Fruit fly (Drosophila melanogaster) whole organism, prepupa: ENCODE data around the gene EMC5.

ENCODE experiments used
- Blimp-1 ChIP-seq: fragments of 200-800 bp; sonication (Bioruptor generic); optimal IDR thresholded peaks from 3 replicates; lab custom pipeline; 2017; ENCODE audit warnings: missing biosample characterization, missing genetic modification characterization, mild to moderate bottlenecking, moderate library complexity, missing genetic modification reagents
- CG10631 ChIP-seq: fragments of 200-800 bp; sonication (Bioruptor generic); optimal IDR thresholded peaks from 2 replicates; lab custom pipeline; 2016; ENCODE audit warnings: missing biosample characterization, missing genetic modification characterization
- CG10669 ChIP-seq: fragments of 200-800 bp; sonication (Bioruptor generic); optimal IDR thresholded peaks from 3 replicates; lab custom pipeline; 2018; ENCODE audit warnings: missing biosample characterization, mild to moderate bottlenecking, missing genetic modification characterization, moderate library complexity
- CG11294 ChIP-seq: fragments of 200-800 bp; sonication (Bioruptor generic); IDR thresholded peaks from 2 replicates; pipeline ENCODE4 v1.3.6; 2022; ENCODE audit warnings: missing biosample characterization, missing genetic modification characterization
- CG11762 ChIP-seq: fragments of 200-800 bp; sonication (Bioruptor generic); optimal IDR thresholded peaks from 3 replicates; lab custom pipeline; 2016; ENCODE audit warnings: missing biosample characterization, missing genetic modification characterization; ENCODE audit not compliant: insufficient read depth
- CG11902 ChIP-seq: fragments of 200-800 bp; sonication (Bioruptor generic); optimal IDR thresholded peaks from 3 replicates; lab custom pipeline; 2016; ENCODE audit warnings: missing biosample characterization, missing genetic modification characterization
- CG1621 ChIP-seq: fragments of 200-800 bp; sonication (Bioruptor generic); optimal IDR thresholded peaks from 3 replicates; lab custom pipeline; 2018; ENCODE audit warnings: missing biosample characterization, mild to moderate bottlenecking, missing genetic modification characterization
- CG16779 ChIP-seq: fragments of 200-800 bp; sonication (Bioruptor generic); optimal IDR thresholded peaks from 3 replicates; lab custom pipeline; 2017; ENCODE audit warnings: missing biosample characterization, mild to moderate bottlenecking, missing genetic modification characterization
- CG3032 ChIP-seq: fragments of 200-800 bp; optimal IDR thresholded peaks from 2 replicates; lab custom pipeline; 2019; ENCODE audit warnings: missing biosample characterization, mild to moderate bottlenecking, missing genetic modification characterization, moderate library complexity
- CG31627 ChIP-seq: fragments of 200-800 bp; sonication (Bioruptor generic); optimal IDR thresholded peaks from 3 replicates; lab custom pipeline; 2016; ENCODE audit warnings: missing biosample characterization, missing genetic modification characterization
- CG32006 ChIP-seq: fragments of 200-800 bp; sonication (Bioruptor generic); optimal IDR thresholded peaks from 3 replicates; lab custom pipeline; 2017; ENCODE audit warnings: missing biosample characterization, mild to moderate bottlenecking, missing genetic modification characterization
- CG34406 ChIP-seq: fragments of 200-800 bp; sonication (Bioruptor generic); optimal IDR thresholded peaks from 3 replicates; lab custom pipeline; 2016; ENCODE audit warnings: missing biosample characterization, missing genetic modification characterization
- CG3919 ChIP-seq: fragments of 200-800 bp; sonication (Bioruptor generic); optimal IDR thresholded peaks from 3 replicates; lab custom pipeline; 2016; ENCODE audit warnings: missing biosample characterization, missing genetic modification characterization
- CG4318 ChIP-seq: fragments of 200-800 bp; sonication (Bioruptor generic); optimal IDR thresholded peaks from 3 replicates; lab custom pipeline; 2017; ENCODE audit warnings: missing biosample characterization, mild to moderate bottlenecking, missing genetic modification characterization
- CG6163 ChIP-seq: fragments of 200-800 bp; sonication (Bioruptor generic); IDR thresholded peaks from 3 replicates; pipeline ENCODE4 v1.3.6; 2022; ENCODE audit warnings: missing biosample characterization, missing genetic modification characterization
- CG6276 ChIP-seq: fragments of 200-800 bp; sonication (Bioruptor generic); optimal IDR thresholded peaks from 2 replicates; lab custom pipeline; 2017; ENCODE audit warnings: missing biosample characterization, mild to moderate bottlenecking, missing genetic modification characterization
- CG6808 ChIP-seq: fragments of 200-800 bp; sonication (Bioruptor generic); optimal IDR thresholded peaks from 3 replicates; lab custom pipeline; 2017; ENCODE audit warnings: missing biosample characterization, missing genetic modification characterization, mild to moderate bottlenecking, moderate library complexity, missing genetic modification reagents
- CG6854 ChIP-seq: fragments of 200-800 bp; sonication (Bioruptor generic); optimal IDR thresholded peaks from 2 replicates; lab custom pipeline; 2017; ENCODE audit warnings: missing biosample characterization, mild to moderate bottlenecking, missing genetic modification characterization
- CG7368 ChIP-seq: fragments of 200-800 bp; sonication (Bioruptor generic); optimal IDR thresholded peaks from 3 replicates; lab custom pipeline; 2016; ENCODE audit warnings: missing biosample characterization, missing genetic modification characterization
- CG8119 ChIP-seq: fragments of 200-800 bp; sonication (Bioruptor generic); IDR thresholded peaks from 3 replicates; pipeline ENCODE4 v1.3.6; 2022; ENCODE audit warnings: missing biosample characterization, missing genetic modification characterization
- CG8319 ChIP-seq: fragments of 200-800 bp; sonication (Bioruptor generic); optimal IDR thresholded peaks from 3 replicates; lab custom pipeline; 2016; ENCODE audit warnings: missing biosample characterization, missing genetic modification characterization
- Eip75B ChIP-seq: fragments of 200-800 bp; sonication (Bioruptor generic); optimal IDR thresholded peaks from 3 replicates; lab custom pipeline; 2016; ENCODE audit warnings: missing biosample characterization, missing genetic modification characterization
- Eip78C ChIP-seq: fragments of 200-800 bp; sonication (Bioruptor generic); peaks from one replicate; lab custom pipeline; 2016; ENCODE audit warnings: missing biosample characterization, missing genetic modification characterization
- Eip93F ChIP-seq: fragments of 200-800 bp; sonication (Bioruptor generic); optimal IDR thresholded peaks from 2 replicates; lab custom pipeline; 2016; ENCODE audit warnings: missing biosample characterization, mild to moderate bottlenecking, missing genetic modification characterization
- Ets21C ChIP-seq: fragments of 200-800 bp; sonication (Bioruptor generic); optimal IDR thresholded peaks from 3 replicates; lab custom pipeline; 2016; ENCODE audit warnings: missing biosample characterization, missing genetic modification characterization
- Ets96B ChIP-seq: fragments of 200-800 bp; optimal IDR thresholded peaks from 2 replicates; lab custom pipeline; 2019; ENCODE audit warnings: missing biosample characterization, mild to moderate bottlenecking, missing genetic modification characterization, moderate library complexity
- Gug ChIP-seq: fragments of 200-800 bp; sonication (Bioruptor generic); IDR thresholded peaks from 2 replicates; pipeline ENCODE4 v1.3.6; 2022; ENCODE audit warnings: missing biosample characterization, missing genetic modification characterization
- Hr39 ChIP-seq: fragments of 200-800 bp; sonication (Bioruptor generic); optimal IDR thresholded peaks from 2 replicates; lab custom pipeline; 2016; ENCODE audit warnings: missing biosample characterization, missing genetic modification characterization
- Hr4 ChIP-seq: fragments of 200-800 bp; sonication (Bioruptor generic); optimal IDR thresholded peaks from 3 replicates; lab custom pipeline; 2016; ENCODE audit warnings: missing biosample characterization, missing genetic modification characterization
- Lpt ChIP-seq: fragments of 200-800 bp; sonication (Bioruptor generic); optimal IDR thresholded peaks from 3 replicates; lab custom pipeline; 2016; ENCODE audit warnings: missing biosample characterization, missing genetic modification characterization
- Met ChIP-seq: fragments of 200-800 bp; sonication (Bioruptor generic); optimal IDR thresholded peaks from 3 replicates; lab custom pipeline; 2016; ENCODE audit warnings: missing biosample characterization, missing genetic modification characterization
- OdsH ChIP-seq: fragments of 200-800 bp; sonication (Bioruptor generic); optimal IDR thresholded peaks from 3 replicates; lab custom pipeline; 2016; ENCODE audit warnings: missing biosample characterization, missing genetic modification characterization
- Sox102F ChIP-seq: fragments of 200-800 bp; sonication (Bioruptor generic); optimal IDR thresholded peaks from 2 replicates; lab custom pipeline; 2016; ENCODE audit warnings: missing biosample characterization, mild to moderate bottlenecking, missing genetic modification characterization
- Sox14 ChIP-seq: fragments of 200-800 bp; sonication (Bioruptor generic); optimal IDR thresholded peaks from 3 replicates; lab custom pipeline; 2016; ENCODE audit warnings: missing biosample characterization, missing genetic modification characterization
- achi ChIP-seq: fragments of 200-800 bp; sonication (Bioruptor generic); optimal IDR thresholded peaks from 3 replicates; lab custom pipeline; 2016; ENCODE audit warnings: missing biosample characterization, missing genetic modification characterization
- acj6 ChIP-seq: fragments of 200-800 bp; sonication (Bioruptor generic); optimal IDR thresholded peaks from 3 replicates; lab custom pipeline; 2016; ENCODE audit warnings: missing biosample characterization, missing genetic modification characterization
- cyc ChIP-seq: fragments of 200-800 bp; sonication (Bioruptor generic); optimal IDR thresholded peaks from 3 replicates; lab custom pipeline; 2016; ENCODE audit warnings: missing biosample characterization, missing genetic modification characterization
- dsx ChIP-seq: fragments of 200-800 bp; optimal IDR thresholded peaks from 3 replicates; lab custom pipeline; 2019; ENCODE audit warnings: missing biosample characterization, mild to moderate bottlenecking, missing genetic modification characterization, moderate library complexity; ENCODE audit not compliant: poor library complexity, severe bottlenecking
- eg ChIP-seq: fragments of 200-800 bp; sonication (Bioruptor generic); IDR thresholded peaks from 3 replicates; pipeline ENCODE4 v1.3.6; 2022; ENCODE audit warnings: missing biosample characterization, missing genetic modification characterization
- esn ChIP-seq: fragments of 200-800 bp; sonication (Bioruptor generic); optimal IDR thresholded peaks from 2 replicates; lab custom pipeline; 2016; ENCODE audit warnings: missing biosample characterization, mild to moderate bottlenecking, missing genetic modification characterization, moderate library complexity
- fd59A ChIP-seq: fragments of 200-800 bp; sonication (Bioruptor generic); optimal IDR thresholded peaks from 2 replicates; lab custom pipeline; 2017; ENCODE audit warnings: missing biosample characterization, mild to moderate bottlenecking, missing genetic modification characterization, missing genetic modification reagents
- fd85E ChIP-seq: fragments of 200-800 bp; sonication (Bioruptor generic); optimal IDR thresholded peaks from 3 replicates; lab custom pipeline; 2016; ENCODE audit warnings: missing biosample characterization, missing genetic modification characterization
- fkh ChIP-seq: fragments of 200-800 bp; sonication (Bioruptor generic); optimal IDR thresholded peaks from 3 replicates; lab custom pipeline; 2017; ENCODE audit warnings: missing biosample characterization, mild to moderate bottlenecking, missing genetic modification characterization, moderate library complexity
- lz ChIP-seq: fragments of 200-800 bp; sonication (Bioruptor generic); optimal IDR thresholded peaks from 3 replicates; lab custom pipeline; 2016; ENCODE audit warnings: missing biosample characterization, missing genetic modification characterization
- net ChIP-seq: fragments of 200-800 bp; sonication (Bioruptor generic); optimal IDR thresholded peaks from 3 replicates; lab custom pipeline; 2016; ENCODE audit warnings: missing biosample characterization, missing genetic modification characterization
- pdm3 ChIP-seq: fragments of 200-800 bp; sonication (Bioruptor generic); optimal IDR thresholded peaks from 3 replicates; lab custom pipeline; 2016; ENCODE audit warnings: missing biosample characterization, missing genetic modification characterization
- salr ChIP-seq, 2 experiments: fragments of 200-800 bp; sonication (Bioruptor generic); optimal IDR thresholded peaks; 3 replicates each; lab custom pipeline; 2016 to 2018; ENCODE audit warnings: missing biosample characterization in 2 of 2, missing genetic modification characterization in 2 of 2, mild to moderate bottlenecking in 1 of 2
- svp ChIP-seq: fragments of 200-800 bp; sonication (Bioruptor generic); peaks from one replicate; lab custom pipeline; 2016; ENCODE audit warnings: missing biosample characterization, missing genetic modification characterization
- topi ChIP-seq: fragments of 200-800 bp; sonication (Bioruptor generic); optimal IDR thresholded peaks from 3 replicates; lab custom pipeline; 2016; ENCODE audit warnings: missing biosample characterization, missing genetic modification characterization
- vri ChIP-seq: fragments of 200-800 bp; sonication (Bioruptor generic); optimal IDR thresholded peaks from 3 replicates; lab custom pipeline; 2016; ENCODE audit warnings: missing biosample characterization, mild to moderate bottlenecking, missing genetic modification characterization

Gene EMC5

DNA sequence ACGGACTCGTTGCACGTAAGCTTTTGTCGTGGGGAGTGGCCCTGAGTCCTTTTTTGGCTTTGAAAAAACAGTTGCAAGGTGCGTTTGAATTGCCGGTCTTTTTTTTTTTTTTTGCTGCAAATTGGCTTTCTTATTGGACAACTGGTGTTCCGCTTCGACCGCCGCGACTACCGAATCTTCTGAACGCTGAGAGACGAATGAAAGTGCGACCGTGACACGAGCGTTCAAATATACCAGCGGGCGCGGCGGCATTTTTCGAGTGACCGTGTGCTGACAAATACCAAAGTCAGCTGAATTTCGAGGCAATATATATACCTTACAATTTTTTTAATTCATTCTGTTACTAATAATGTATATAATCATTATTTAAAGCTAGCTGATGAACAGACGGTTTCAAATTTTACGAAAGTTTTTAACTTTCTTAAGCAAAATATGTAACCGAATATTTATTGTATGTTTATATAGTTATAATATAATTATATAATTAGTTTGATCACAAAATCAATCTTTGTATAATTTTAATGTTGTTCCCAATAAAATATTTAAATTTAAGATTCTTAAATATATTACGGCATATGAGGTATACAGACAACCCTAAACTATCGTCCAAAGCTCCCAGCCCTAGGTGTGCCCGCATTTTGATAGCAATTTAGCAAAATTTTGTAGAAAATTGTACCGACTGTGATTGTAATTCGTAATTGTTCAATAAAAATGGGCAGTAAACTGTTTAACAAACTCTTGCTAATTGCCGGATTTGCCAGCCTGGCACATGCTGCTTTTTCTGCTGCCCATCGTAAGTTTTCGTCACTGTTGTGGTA is at the start of gene EMC5, which contains the start of gene Swip-1:
Gene EMC5 (plus strand): TSS at position 630 of the 818 bp plus-strand sequence.
Gene Swip-1 (minus strand): TSS at position 203 of the 818 bp plus-strand sequence.
- TF ChIP-seq cyc (GFP tag; lab: Kevin White, UChicago), result no peak
- TF ChIP-seq Gug (GFP tag; lab: Robert Waterston, UW), result no peak
- peak; percentile 35 for TF ChIP-seq acj6 (GFP tag; lab: Kevin White, UChicago)
- TF ChIP-seq CG11762 (GFP tag; lab: Kevin White, UChicago), result no peak
- TF ChIP-seq dsx (GFP tag; lab: Kevin White, UChicago), result peak; percentile 16
- TF ChIP-seq Lpt (GFP tag; lab: Kevin White, UChicago), result no peak
- peak; percentile 61; the same call in 2 of the 3 replicates for TF ChIP-seq CG6163 (GFP tag; lab: Robert Waterston, UW)
- TF ChIP-seq achi (GFP tag; lab: Kevin White, UChicago), result peak; percentile 20
- no peak for TF ChIP-seq CG16779 (tag; lab: Kevin White, UChicago)
- TF ChIP-seq CG8119 (GFP tag; lab: Robert Waterston, UW), result 0 out of 3 replicates have a peak, but pooled peaks have one; percentile 38
- TF ChIP-seq Eip78C, result peak; percentile 56
- peak; percentile 27 for TF ChIP-seq vri (GFP tag; lab: Kevin White, UChicago)
- TF ChIP-seq Hr4, result peak; percentile 49
- TF ChIP-seq CG34406 (GFP tag; lab: Kevin White, UChicago), result peak; percentile 48
- peak; percentile 9 for TF ChIP-seq CG10669 (GFP tag; lab: Kevin White, UChicago)
- TF ChIP-seq eg, result peak; percentile 19; the same call in 2 of the 3 replicates
- peak; percentile 26 for TF ChIP-seq lz (GFP tag; lab: Kevin White, UChicago)
- TF ChIP-seq net, result peak; percentile 20
- TF ChIP-seq CG6854 (GFP tag; lab: Kevin White, UChicago), result peak; percentile 44
- TF ChIP-seq CG8319, result no peak
- TF ChIP-seq CG4318 (GFP tag; lab: Kevin White, UChicago), result peak; percentile 33
- peak; percentile 38 for TF ChIP-seq Sox102F (GFP tag; lab: Kevin White, UChicago)
- TF ChIP-seq CG11902, result peak; percentile 51
- no peak for TF ChIP-seq Ets21C
- TF ChIP-seq CG6276, result no peak
- TF ChIP-seq Eip93F (GFP tag; lab: Kevin White, UChicago), result no peak
- TF ChIP-seq CG3032, result peak; percentile 66
- no peak for TF ChIP-seq fd59A (GFP tag; lab: Kevin White, UChicago)
- TF ChIP-seq svp (GFP tag; lab: Kevin White, UChicago), result no peak
- TF ChIP-seq Eip75B, result peak; percentile 18
- peak; percentile 2 for TF ChIP-seq pdm3
- peak; percentile 35 for TF ChIP-seq CG6808 (GFP tag; lab: Kevin White, UChicago)
- TF ChIP-seq CG11294 (GFP tag; lab: Robert Waterston, UW), result no peak
- peak; percentile 46 for TF ChIP-seq Ets96B (tag; lab: Kevin White, UChicago)
- TF ChIP-seq topi, result peak; percentile 17
- no peak for TF ChIP-seq Blimp-1 (GFP tag; lab: Kevin White, UChicago)
- TF ChIP-seq salr (GFP tag; optimal IDR thresholded peaks at IDR 0.05; lab: Kevin White, UChicago), result peak in 1 of 2 experiments; percentile 58
- no peak for TF ChIP-seq CG7368 (GFP tag; lab: Kevin White, UChicago)
- TF ChIP-seq CG10631 (GFP tag; lab: Kevin White, UChicago), result peak; percentile 71
- no peak for TF ChIP-seq fd85E (GFP tag; lab: Kevin White, UChicago)
- no peak for TF ChIP-seq CG1621 (tag; lab: Kevin White, UChicago)
- peak; percentile 48 for TF ChIP-seq CG32006 (GFP tag; lab: Kevin White, UChicago)
- peak; percentile 61 for TF ChIP-seq esn
- peak; percentile 13 for TF ChIP-seq Met (GFP tag; lab: Kevin White, UChicago)
- TF ChIP-seq fkh (GFP tag; lab: Kevin White, UChicago), result no peak
- TF ChIP-seq Hr39, result no peak
- TF ChIP-seq CG3919 (GFP tag; lab: Kevin White, UChicago), result peak; percentile 50
- peak; percentile 10 for TF ChIP-seq Sox14 (GFP tag; lab: Kevin White, UChicago)
- TF ChIP-seq OdsH, result peak; percentile 36
- TF ChIP-seq CG31627 (GFP tag; lab: Kevin White, UChicago), result peak; percentile 26
